Worm (Caenorhabditis elegans): ENCODE measurements around the gene col-3.
A peak's percentile ranks its signal among the peaks of the same experiment; 100 is the strongest.

The col-3 gene

DNA sequence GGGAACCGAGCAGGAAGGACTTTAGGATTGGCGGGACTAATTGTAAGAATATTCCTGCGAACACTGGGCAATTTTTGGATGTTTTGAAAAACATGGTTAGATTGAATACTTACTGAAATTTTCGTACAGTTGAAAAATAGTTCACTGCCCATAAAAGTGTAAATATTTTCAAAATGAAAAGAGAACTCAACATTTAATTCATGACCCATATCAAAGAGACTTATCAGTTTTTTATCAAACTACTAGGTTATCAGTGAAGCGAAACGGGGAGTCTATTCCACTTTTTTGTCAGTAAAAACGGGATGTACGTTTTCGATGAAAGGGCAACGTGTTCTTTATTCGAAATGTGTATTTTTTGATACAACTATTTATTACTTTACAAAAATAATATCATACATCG lies 21.3 kb downstream of the col-3 start:
- TF ChIP-seq crh-2 (tag; optimal IDR thresholded peaks at IDR 0.05) (peak; percentile 24), fos-1 (tag; optimal IDR thresholded peaks at IDR 0.05) (peak; percentile 80), ceh-82 (tag; optimal IDR thresholded peaks at IDR 0.05) (no peak)

ce11 chrIV:8847918-8848317 lies 23.3 kb downstream of the col-3 start, which contains the start of gene col-118:
col-118 (plus strand) TSS chrIV:8848218.
- TF ChIP-seq aly-2 (tag; optimal IDR thresholded peaks at IDR 0.05), result no peak
- no peak for TF ChIP-seq ceh-16 (tag; optimal IDR thresholded peaks at IDR 0.05)
- no peak for TF ChIP-seq blmp-1 (tag; optimal IDR thresholded peaks at IDR 0.05; ENCODE audit: insufficient read depth)
- no peak for TF ChIP-seq nhr-12 (tag; optimal IDR thresholded peaks at IDR 0.05)

DNA sequence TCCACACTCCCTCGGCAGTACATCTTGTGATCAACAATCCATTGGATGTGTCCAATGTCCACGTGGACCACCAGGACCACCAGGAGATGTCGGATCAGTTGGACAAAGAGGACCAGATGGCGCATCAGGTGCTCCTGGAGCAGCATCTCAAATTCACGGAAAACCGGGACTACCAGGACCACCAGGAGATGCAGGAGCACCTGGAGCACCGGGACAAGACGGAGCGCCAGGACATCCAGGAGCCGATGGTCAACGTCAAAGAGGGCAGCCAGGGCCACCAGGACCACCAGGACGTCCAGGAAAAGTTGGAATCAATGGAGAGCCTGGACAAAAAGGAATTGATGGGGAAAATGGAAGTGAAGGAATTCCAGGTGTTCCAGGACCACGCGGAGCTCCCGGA lies 24.4 kb downstream of the col-3 start:
- TF ChIP-seq alr-1 (tag; optimal IDR thresholded peaks at IDR 0.05) (no peak), fos-1 (tag; optimal IDR thresholded peaks at IDR 0.05) (no peak), nhr-10 (tag; optimal IDR thresholded peaks at IDR 0.05) (no peak), nhr-6 (tag; optimal IDR thresholded peaks at IDR 0.05) (no peak), ztf-1 (GFP tag; conservative IDR thresholded peaks at IDR 0.05) (no peak), lin-13 (GFP tag; optimal IDR thresholded peaks at IDR 0.05) (no peak), sem-4 (tag; optimal IDR thresholded peaks at IDR 0.05) (no peak), zag-1 (tag; optimal IDR thresholded peaks at IDR 0.05) (no peak), Y55F3AM.14 (GFP tag; optimal IDR thresholded peaks at IDR 0.05) (no peak), unc-39 (tag; optimal IDR thresholded peaks at IDR 0.05) (no peak), ZK546.5 (tag; optimal IDR thresholded peaks at IDR 0.05) (no peak), ztf-11 (tag; optimal IDR thresholded peaks at IDR 0.05) (no peak), peb-1 (tag; optimal IDR thresholded peaks at IDR 0.05) (no peak), C34F6.9 (tag; optimal IDR thresholded peaks at IDR 0.05) (no peak), snpc-4 (tag; optimal IDR thresholded peaks at IDR 0.05) (no peak), R02D3.7 (tag; optimal IDR thresholded peaks at IDR 0.05) (no peak), nhr-12 (tag; optimal IDR thresholded peaks at IDR 0.05) (no peak)

ce11 chrIV:8850807-8851206 lies 26.2 kb downstream of the col-3 start:
- TF ChIP-seq lin-11 (tag; optimal IDR thresholded peaks at IDR 0.05) (no peak), nhr-11 (tag; optimal IDR thresholded peaks at IDR 0.05) (no peak), F13H6.1 (tag; optimal IDR thresholded peaks at IDR 0.05) (peak; percentile 47)

DNA sequence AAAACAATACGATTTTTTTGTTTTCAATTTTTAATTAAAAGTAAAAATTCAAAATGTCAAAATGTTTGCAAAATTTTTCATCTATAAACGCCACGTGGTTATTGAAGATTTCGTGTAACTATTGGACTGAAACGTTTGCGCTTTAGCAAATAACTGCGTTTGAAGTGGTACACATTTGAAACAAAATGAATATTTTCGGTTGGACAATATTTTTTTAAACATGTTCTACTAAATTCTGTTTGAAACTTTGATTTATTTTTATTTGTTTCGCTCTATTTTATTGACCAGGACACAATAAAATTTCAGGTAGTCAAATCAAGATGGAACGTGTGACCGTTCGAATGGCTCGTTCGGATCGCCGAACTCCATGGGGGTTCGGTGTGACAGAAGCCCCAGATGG lies 27.6 kb downstream of the col-3 start, which contains the start of gene alp-1:
Gene alp-1, plus strand, starts transcription at position 301 of the 400 bp plus-strand sequence.
- TF ChIP-seq elt-3 (tag; optimal IDR thresholded peaks at IDR 0.05) (no peak), aly-2 (tag; optimal IDR thresholded peaks at IDR 0.05) (no peak), R02D3.7 (tag; optimal IDR thresholded peaks at IDR 0.05) (no peak), blmp-1 (tag; optimal IDR thresholded peaks at IDR 0.05; ENCODE audit: insufficient read depth) (no peak), snpc-4 (tag; optimal IDR thresholded peaks at IDR 0.05) (no peak), mdl-1 (tag; optimal IDR thresholded peaks at IDR 0.05) (no peak), nhr-12 (tag; optimal IDR thresholded peaks at IDR 0.05) (no peak)

DNA sequence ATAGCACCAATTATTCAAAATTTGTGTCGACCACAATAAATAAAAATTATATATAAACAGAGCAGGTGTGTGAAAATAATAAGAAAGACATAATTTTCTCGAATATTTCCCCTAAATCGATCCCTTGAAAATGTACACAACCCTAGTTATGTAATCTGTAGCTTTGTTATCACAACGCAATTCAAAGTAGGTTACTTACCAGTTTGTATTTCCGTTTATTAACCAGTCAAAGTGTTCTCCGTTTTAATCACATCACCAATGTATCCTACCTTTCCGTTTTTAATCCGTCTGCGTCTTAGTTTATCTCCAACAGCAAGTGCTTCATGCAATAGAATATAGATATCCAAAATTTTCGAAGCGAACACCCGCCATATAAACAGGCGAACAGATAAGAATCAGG lies 28.7 kb downstream of the col-3 start:
- no peak for TF ChIP-seq nhr-11 (tag; optimal IDR thresholded peaks at IDR 0.05)
- no peak for TF ChIP-seq skn-1 (tag; optimal IDR thresholded peaks at IDR 0.05)
- no peak for TF ChIP-seq ZK546.5 (tag; optimal IDR thresholded peaks at IDR 0.05)
- no peak for TF ChIP-seq lin-11 (tag; optimal IDR thresholded peaks at IDR 0.05)
- TF ChIP-seq Y55F3AM.14 (GFP tag; optimal IDR thresholded peaks at IDR 0.05), result no peak
- TF ChIP-seq unc-39 (tag; optimal IDR thresholded peaks at IDR 0.05), result no peak
- no peak for TF ChIP-seq F13H6.1 (tag; optimal IDR thresholded peaks at IDR 0.05)
- TF ChIP-seq fos-1 (tag; optimal IDR thresholded peaks at IDR 0.05), result no peak
- TF ChIP-seq ceh-82 (tag; optimal IDR thresholded peaks at IDR 0.05), result no peak
- TF ChIP-seq blmp-1 (tag; optimal IDR thresholded peaks at IDR 0.05; ENCODE audit: insufficient read depth), result no peak
- TF ChIP-seq ztf-4 (tag; optimal IDR thresholded peaks at IDR 0.05), result no peak
- no peak for TF ChIP-seq sma-3 (GFP tag; optimal IDR thresholded peaks at IDR 0.05)
- TF ChIP-seq nhr-10 (tag; optimal IDR thresholded peaks at IDR 0.05), result no peak
- no peak for TF ChIP-seq unc-62 (GFP tag; optimal IDR thresholded peaks at IDR 0.05)
- no peak for TF ChIP-seq nhr-12 (tag; optimal IDR thresholded peaks at IDR 0.05)
- TF ChIP-seq mab-5 (tag; optimal IDR thresholded peaks at IDR 0.05), result no peak

Data from whole organism, L2 larva.